Worm (Caenorhabditis elegans) whole organism, mixed stage, embryonic: ENCODE measurements around the gene R160.10.
A peak's percentile ranks its signal among the peaks of the same experiment; 100 is the strongest.

Experiments
- bed-3 ChIP-seq: fragments of 200-800 bp; sonication (Bioruptor generic); optimal IDR thresholded peaks from 3 replicates; lab custom pipeline; 2018; ENCODE audit warnings: mild to moderate bottlenecking, missing genetic modification characterization, moderate library complexity, missing compliant biosample characterization
- ceh-39 ChIP-seq: fragments of 150-350 bp; optimal IDR thresholded peaks from 2 replicates; lab custom pipeline; 2014; ENCODE audit warnings: missing biosample characterization, missing genetic modification characterization
- ceh-83 ChIP-seq: fragments of 200-800 bp; sonication (Bioruptor generic); optimal IDR thresholded peaks from 2 replicates; lab custom pipeline; 2018; ENCODE audit warnings: mild to moderate bottlenecking, missing genetic modification characterization, missing compliant biosample characterization
- ces-1 ChIP-seq: fragments of 150-350 bp; optimal IDR thresholded peaks from 2 replicates; lab custom pipeline; 2014; ENCODE audit warnings: missing biosample characterization, missing genetic modification reagents, missing genetic modification characterization
- drap-1 ChIP-seq: fragments of 200-800 bp; sonication (Bioruptor generic); optimal IDR thresholded peaks from 3 replicates; lab custom pipeline; 2018; ENCODE audit warnings: mild to moderate bottlenecking, missing genetic modification characterization, missing compliant biosample characterization
- elt-1 ChIP-seq: sonication (generic microtip); optimal IDR thresholded peaks from 2 replicates; lab custom pipeline; 2017; ENCODE audit warnings: missing genetic modification characterization, mild to moderate bottlenecking, missing compliant biosample characterization, antibody characterized with exemption, moderate library complexity, borderline replicate concordance; ENCODE audit not compliant: insufficient read depth
- lsy-2 ChIP-seq: fragments of 150-350 bp; optimal IDR thresholded peaks from 2 replicates; lab custom pipeline; 2014; ENCODE audit warnings: missing biosample characterization, missing genetic modification characterization
- mls-2 ChIP-seq: sonication (generic microtip); optimal IDR thresholded peaks from 2 replicates; lab custom pipeline; 2016; ENCODE audit warnings: mild to moderate bottlenecking, missing genetic modification characterization, moderate library complexity, missing compliant biosample characterization
- nhr-12 ChIP-seq: fragments of 150-350 bp; optimal IDR thresholded peaks from 2 replicates; lab custom pipeline; 2014; ENCODE audit warnings: missing biosample characterization, missing genetic modification characterization
- nhr-2 ChIP-seq: fragments of 150-350 bp; optimal IDR thresholded peaks from 2 replicates; lab custom pipeline; 2014; ENCODE audit warnings: missing biosample characterization, missing genetic modification characterization
- nhr-237 ChIP-seq: fragments of 150-350 bp; optimal IDR thresholded peaks from 2 replicates; lab custom pipeline; 2014; ENCODE audit warnings: missing biosample characterization, missing genetic modification characterization
- tbx-8 ChIP-seq: fragments of 200-800 bp; sonication (Bioruptor generic); optimal IDR thresholded peaks from 2 replicates; lab custom pipeline; 2018; ENCODE audit warnings: mild to moderate bottlenecking, missing genetic modification characterization, moderate library complexity, missing compliant biosample characterization
- ztf-11 ChIP-seq: fragments of 150-350 bp; optimal IDR thresholded peaks from 2 replicates; lab custom pipeline; 2014; ENCODE audit warnings: missing biosample characterization, missing genetic modification characterization

The R160.10 gene

DNA sequence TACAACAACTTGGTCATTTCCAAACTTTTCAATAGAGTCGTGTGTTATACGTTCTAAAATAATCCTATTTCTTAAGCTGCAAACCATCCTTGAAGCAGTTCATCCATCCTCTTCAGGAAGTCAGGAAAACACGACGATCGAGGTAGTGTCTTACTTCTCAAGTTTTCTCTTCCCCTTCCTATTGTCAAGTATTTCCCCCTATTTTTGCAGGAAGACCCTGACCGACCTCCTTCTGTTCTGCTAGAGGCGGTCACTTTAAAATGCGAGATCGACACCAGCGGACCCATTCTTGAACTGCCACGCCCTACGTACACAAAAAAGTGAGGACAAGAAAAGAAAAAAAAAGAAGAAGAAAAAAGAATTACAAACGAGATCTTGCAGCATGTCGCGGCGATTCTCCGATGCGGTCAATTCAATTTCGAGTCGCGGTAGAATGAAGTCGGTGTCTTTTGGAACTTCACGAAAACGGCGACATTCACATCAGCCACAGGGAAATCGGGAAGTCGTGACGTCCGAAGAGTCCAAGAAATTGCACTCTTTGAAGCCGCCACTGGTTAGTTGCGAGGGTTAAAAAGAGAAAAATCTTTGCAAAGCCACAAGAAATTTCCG is 44.4 kb downstream of the R160.10 start:
- TF ChIP-seq ces-1 (GFP tag; lab: Kevin White, UChicago): peak; percentile 41
- TF ChIP-seq ceh-39: no peak

DNA sequence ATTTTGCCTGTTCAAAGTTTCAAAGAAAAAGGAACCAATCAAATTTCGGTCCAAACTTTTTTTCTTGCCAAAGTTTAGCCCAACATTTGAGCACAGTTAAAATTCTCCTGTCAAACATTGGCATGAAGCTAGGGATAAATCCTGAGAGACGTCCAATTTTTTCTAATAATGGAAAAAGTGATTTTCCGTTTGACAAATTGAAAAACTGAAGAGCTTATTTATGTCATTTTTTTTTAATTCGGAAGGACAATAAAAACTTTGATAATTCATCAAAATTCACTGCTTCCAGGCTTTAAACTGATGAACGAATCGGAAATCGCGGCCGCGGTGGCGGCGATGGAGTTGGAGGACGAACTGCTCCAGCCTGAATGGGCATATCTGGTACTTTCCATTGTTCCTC is 46.8 kb downstream of the R160.10 start, which contains the start of gene dop-6:
dop-6 (plus strand) TSS at position 301 of the 400 bp plus-strand sequence.
- TF ChIP-seq elt-1 (tag; lab: Kevin White, UChicago) (no peak), nhr-237 (tag; lab: Kevin White, UChicago) (no peak), bed-3 (GFP tag; lab: Kevin White, UChicago) (no peak), tbx-8 (GFP tag; lab: Kevin White, UChicago) (no peak), nhr-2 (no peak), mls-2 (tag; lab: Kevin White, UChicago) (no peak), ceh-83 (GFP tag; lab: Kevin White, UChicago) (no peak), nhr-12 (no peak), lsy-2 (tag; lab: Kevin White, UChicago) (no peak), ztf-11 (no peak)

DNA sequence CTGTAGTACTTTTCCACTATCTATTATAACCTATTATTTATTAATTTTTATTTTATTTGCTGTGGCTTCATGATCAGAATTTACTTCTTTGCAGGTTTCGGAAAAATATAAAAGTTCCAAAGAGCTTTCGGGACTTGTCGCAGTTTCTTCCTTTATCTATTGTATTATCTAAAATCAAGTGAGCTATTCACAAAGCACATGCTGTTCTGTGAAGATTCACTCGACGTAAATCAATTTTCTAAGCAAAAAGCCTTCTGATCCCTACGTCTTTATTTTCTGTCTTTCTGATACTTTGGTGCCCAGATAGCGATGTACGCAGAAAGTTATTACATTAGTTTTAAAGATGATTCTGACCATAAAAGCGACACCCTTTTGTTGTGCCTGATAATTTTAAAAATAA is 50.2 kb downstream of the R160.10 start:
- no peak for TF ChIP-seq tbx-8 (GFP tag; lab: Kevin White, UChicago)
- no peak for TF ChIP-seq drap-1 (GFP tag; lab: Kevin White, UChicago)
- peak; percentile 37 for TF ChIP-seq ces-1 (GFP tag; lab: Kevin White, UChicago)
